Fruit fly (Drosophila melanogaster): ENCODE data around the gene ND-ACP.

ND-ACP gene

DNA sequence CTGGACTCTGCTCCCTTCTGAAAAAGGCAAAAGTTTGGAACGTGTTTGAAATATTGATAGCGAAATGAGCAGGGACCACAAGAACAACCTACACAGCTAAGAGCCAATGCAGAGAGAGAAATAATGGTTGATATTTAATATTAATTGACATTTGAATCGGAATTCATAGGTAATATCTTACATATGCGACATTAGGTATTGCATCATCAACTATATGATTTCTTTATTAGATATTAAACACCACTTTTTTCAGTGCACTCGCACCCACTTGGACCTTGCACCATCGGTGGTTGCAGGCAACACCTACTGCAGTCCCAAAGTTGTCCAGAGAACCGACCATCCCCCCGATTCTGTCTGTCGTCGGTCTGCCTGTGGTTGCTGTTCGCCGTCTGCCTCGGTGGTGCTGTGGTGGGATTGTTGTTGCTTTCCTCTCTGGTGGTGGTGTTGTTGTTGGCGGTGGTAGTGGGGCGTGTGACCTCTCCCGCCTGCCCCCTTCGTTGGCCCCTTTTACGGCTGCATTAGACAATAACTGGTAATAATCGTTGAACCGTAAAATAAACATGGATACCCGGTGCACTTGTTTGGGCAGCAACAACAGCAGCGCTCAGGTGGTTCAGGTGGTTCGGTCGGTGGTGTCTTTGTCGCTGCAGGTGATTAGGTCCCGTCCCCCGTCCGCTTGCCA is 49.3 kb downstream of the ND-ACP start (continued):
- TF ChIP-seq Opbp (GFP tag; IDR thresholded peaks at IDR 0.05; ENCODE audit: partially characterized antibody) (no peak), CG13296 (GFP tag; optimal IDR thresholded peaks at IDR 0.05) (no peak), prd (optimal IDR thresholded peaks at IDR 0.05) (no peak), prd (GFP tag; IDR thresholded peaks at IDR 0.05) (peak; percentile 72), CG4854 (GFP tag; optimal IDR thresholded peaks at IDR 0.05) (peak; percentile 5), CG8359 (GFP tag; optimal IDR thresholded peaks at IDR 0.05; ENCODE audit: borderline replicate concordance) (peak; percentile 10), BtbVII (GFP tag; optimal IDR thresholded peaks at IDR 0.05) (peak; percentile 21), Myb (GFP tag; optimal IDR thresholded peaks at IDR 0.05) (no peak), NFAT (GFP tag; IDR thresholded peaks at IDR 0.05) (no peak), Ets65A (GFP tag) (peak; percentile 92), insv (GFP tag; optimal IDR thresholded peaks at IDR 0.05) (no peak), CG15011 (GFP tag; optimal IDR thresholded peaks at IDR 0.05) (no peak), ham (GFP tag; IDR thresholded peaks at IDR 0.05) (no peak), Nf-YC (tag; optimal IDR thresholded peaks at IDR 0.05) (no peak), aop (GFP tag; IDR thresholded peaks at IDR 0.05) (no peak), tll (GFP tag; optimal IDR thresholded peaks at IDR 0.05) (no peak), CG15514 (GFP tag; optimal IDR thresholded peaks at IDR 0.05) (no peak), CG6813 (GFP tag; optimal IDR thresholded peaks at IDR 0.05) (peak; percentile 14), chm (GFP tag; IDR thresholded peaks at IDR 0.05) (peak; percentile 65; the same call in 1 of the 2 replicates), sob (GFP tag; IDR thresholded peaks at IDR 0.05) (peak; percentile 53; the same call in 1 of the 2 replicates), C15 (GFP tag; IDR thresholded peaks at IDR 0.05) (no peak), CG10267 (tag; optimal IDR thresholded peaks at IDR 0.05) (peak; percentile 76), fu2 (GFP tag; optimal IDR thresholded peaks at IDR 0.05) (no peak), amos (GFP tag; IDR thresholded peaks at IDR 0.05; ENCODE audit: partially characterized antibody) (no peak), nau (GFP tag; optimal IDR thresholded peaks at IDR 0.05) (peak; percentile 7), CG10959 (GFP tag; IDR thresholded peaks at IDR 0.05) (peak; percentile 72), HmgD (GFP tag; optimal IDR thresholded peaks at IDR 0.05) (no peak), CG15269 (tag; optimal IDR thresholded peaks at IDR 0.05) (peak; percentile 39), ac (GFP tag; optimal IDR thresholded peaks at IDR 0.05) (no peak), Drgx (GFP tag; IDR thresholded peaks at IDR 0.05) (peak; percentile 92), sc (optimal IDR thresholded peaks at IDR 0.05) (no peak), sc (GFP tag; optimal IDR thresholded peaks at IDR 0.05) (peak; percentile 52), bab2 (GFP tag; optimal IDR thresholded peaks at IDR 0.05) (peak; percentile 67), CG18476 (GFP tag; optimal IDR thresholded peaks at IDR 0.05) (peak; percentile 29), Side (GFP tag; optimal IDR thresholded peaks at IDR 0.05) (peak; percentile 32), ap (GFP tag; IDR thresholded peaks at IDR 0.05) (peak; percentile 31; the same call in 1 of the 2 replicates), tap (tag; optimal IDR thresholded peaks at IDR 0.05) (peak; percentile 69), E2f1 (GFP tag; IDR thresholded peaks at IDR 0.05) (peak; percentile 50; the same call in 1 of the 2 replicates), seq (GFP tag; IDR thresholded peaks at IDR 0.05) (peak; percentile 37; the same call in 1 of the 2 replicates), NfI (GFP tag; optimal IDR thresholded peaks at IDR 0.05) (peak; percentile 16), CG18262 (tag; optimal IDR thresholded peaks at IDR 0.05) (peak; percentile 78), CG12942 (GFP tag; optimal IDR thresholded peaks at IDR 0.05) (no peak), fru (optimal IDR thresholded peaks at IDR 0.05) (no peak), exex (tag; optimal IDR thresholded peaks at IDR 0.05) (no peak), Sin3A (optimal IDR thresholded peaks at IDR 0.05) (no peak), pita (GFP tag; optimal IDR thresholded peaks at IDR 0.05) (no peak), CG17912 (GFP tag; optimal IDR thresholded peaks at IDR 0.05) (no peak), oc (tag; optimal IDR thresholded peaks at IDR 0.05) (no peak), Lhr (GFP tag; optimal IDR thresholded peaks at IDR 0.05) (peak; percentile 36), inv (GFP tag; IDR thresholded peaks at IDR 0.05; ENCODE audit: partially characterized antibody) (no peak)
